Worm (Caenorhabditis elegans) whole organism, L3 larva: ENCODE results near the gene ddx-15.
A peak's percentile ranks its signal among the peaks of the same experiment; 100 is the strongest.

Experiments
- aly-2 ChIP-seq: fragments of 150-350 bp; optimal IDR thresholded peaks from 2 replicates; lab custom pipeline; 2014; ENCODE audit warnings: missing biosample characterization, missing genetic modification characterization
- fkh-10 ChIP-seq: sonication (generic microtip); optimal IDR thresholded peaks from 2 replicates; lab custom pipeline; 2017; ENCODE audit warnings: missing biosample characterization, missing genetic modification reagents, missing genetic modification characterization
- nhr-28 ChIP-seq: fragments of 150-350 bp; optimal IDR thresholded peaks from 2 replicates; lab custom pipeline; 2014; ENCODE audit warnings: missing biosample characterization, missing genetic modification characterization
- pha-4 ChIP-seq: fragments of 150-350 bp; optimal IDR thresholded peaks from 2 replicates; lab custom pipeline; 2014; ENCODE audit warnings: missing biosample characterization, missing genetic modification reagents, missing genetic modification characterization
- skn-1 ChIP-seq: fragments of 150-350 bp; optimal IDR thresholded peaks from 2 replicates; lab custom pipeline; 2014; ENCODE audit warnings: missing biosample characterization, missing genetic modification characterization
- zag-1 ChIP-seq: fragments of 150-350 bp; optimal IDR thresholded peaks from 2 replicates; lab custom pipeline; 2014; ENCODE audit warnings: missing biosample characterization, missing genetic modification characterization

DNA sequence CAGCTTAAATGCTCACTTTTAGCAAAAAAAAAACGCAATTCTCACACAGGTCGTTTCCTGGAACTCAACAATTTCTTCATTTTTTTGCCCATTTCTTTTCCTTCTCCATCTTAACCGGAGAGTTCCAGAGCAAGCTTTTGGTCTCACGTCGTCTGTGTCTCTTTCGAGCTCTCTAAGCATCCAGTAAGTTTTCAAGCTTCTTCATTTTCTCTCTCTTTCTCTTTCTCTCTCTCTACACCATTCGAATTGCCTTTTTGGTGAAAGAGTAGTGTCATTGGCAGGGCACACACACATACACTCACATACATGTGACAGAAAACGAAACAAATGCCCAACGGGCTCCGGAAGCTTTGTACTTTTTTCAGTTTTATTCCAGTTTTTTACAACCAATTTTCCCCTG lies 48.4 kb upstream of the ddx-15 start:
- TF ChIP-seq zag-1 (no peak), aly-2 (tag; lab: Kevin White, UChicago) (no peak), fkh-10 (GFP tag; lab: Kevin White, UChicago) (peak; percentile 70), skn-1 (tag; lab: Kevin White, UChicago) (no peak), nhr-28 (tag; lab: Kevin White, UChicago) (no peak), pha-4 (tag; lab: Kevin White, UChicago) (no peak)
